Fruit fly (Drosophila melanogaster) whole organism, pupa: ENCODE results near the gene CG11247.
A peak's percentile ranks its signal among the peaks of the same experiment; 100 is the strongest.

ENCODE experiments used
- CG10348 ChIP-seq: fragments of 200-800 bp; sonication (Bioruptor generic); IDR thresholded peaks from 2 replicates; pipeline ENCODE4 v1.3.6; 2022; ENCODE audit warnings: missing biosample characterization, missing genetic modification characterization
- CG12605 ChIP-seq: fragments of 200-800 bp; sonication (Bioruptor generic); IDR thresholded peaks from 2 replicates; pipeline ENCODE4 v1.3.6; 2022; ENCODE audit warnings: missing biosample characterization, missing genetic modification characterization
- CG13204 ChIP-seq: fragments of 200-800 bp; sonication (Bioruptor generic); optimal IDR thresholded peaks from 2 replicates; lab custom pipeline; 2018; ENCODE audit warnings: missing biosample characterization, mild to moderate bottlenecking, missing genetic modification characterization, moderate library complexity
- CG14655 ChIP-seq: fragments of 200-800 bp; sonication (Bioruptor generic); optimal IDR thresholded peaks from 3 replicates; lab custom pipeline; 2017; ENCODE audit warnings: mild to moderate bottlenecking, missing biosample characterization, missing genetic modification reagents, missing genetic modification characterization
- CG15710 ChIP-seq: fragments of 200-800 bp; sonication (Bioruptor generic); optimal IDR thresholded peaks from 2 replicates; lab custom pipeline; 2018; ENCODE audit warnings: missing biosample characterization, mild to moderate bottlenecking, missing genetic modification characterization, moderate library complexity
- CG17806 ChIP-seq: fragments of 200-800 bp; sonication (Bioruptor generic); optimal IDR thresholded peaks from 2 replicates; lab custom pipeline; 2018; ENCODE audit warnings: missing biosample characterization, mild to moderate bottlenecking, missing genetic modification characterization, moderate library complexity
- CG32121 ChIP-seq: fragments of 200-800 bp; sonication (Bioruptor generic); IDR thresholded peaks from 2 replicates; pipeline ENCODE4 v1.3.6; 2022; ENCODE audit warnings: missing biosample characterization, missing genetic modification characterization
- CG34367 ChIP-seq: fragments of 200-800 bp; sonication (Bioruptor generic); optimal IDR thresholded peaks from 2 replicates; lab custom pipeline; 2018; ENCODE audit warnings: missing biosample characterization, mild to moderate bottlenecking, missing genetic modification characterization
- CG4496 ChIP-seq: fragments of 200-800 bp; sonication (Bioruptor generic); IDR thresholded peaks from 3 replicates; pipeline ENCODE4 v1.3.6; 2022; ENCODE audit warnings: missing biosample characterization, missing genetic modification characterization
- CG8159 ChIP-seq: fragments of 200-800 bp; sonication (Bioruptor generic); optimal IDR thresholded peaks from 3 replicates; lab custom pipeline; 2018; ENCODE audit warnings: missing biosample characterization, mild to moderate bottlenecking, missing genetic modification characterization, moderate library complexity
- CG8301 ChIP-seq: fragments of 200-800 bp; sonication (Bioruptor generic); optimal IDR thresholded peaks from 2 replicates; lab custom pipeline; 2018; ENCODE audit warnings: missing biosample characterization, mild to moderate bottlenecking, missing genetic modification characterization
- CG9948 ChIP-seq: fragments of 200-800 bp; sonication (Bioruptor generic); optimal IDR thresholded peaks from 2 replicates; lab custom pipeline; 2018; ENCODE audit warnings: missing biosample characterization, mild to moderate bottlenecking, missing genetic modification characterization, moderate library complexity
- D1 ChIP-seq: fragments of 200-800 bp; sonication (Bioruptor generic); optimal IDR thresholded peaks from 2 replicates; lab custom pipeline; 2018; ENCODE audit warnings: missing biosample characterization, mild to moderate bottlenecking, missing genetic modification characterization, moderate library complexity
- EcR ChIP-seq: fragments of 200-800 bp; sonication (Bioruptor generic); optimal IDR thresholded peaks from 3 replicates; lab custom pipeline; 2019; ENCODE audit warnings: missing biosample characterization, missing genetic modification characterization, mild to moderate bottlenecking, moderate library complexity, missing genetic modification reagents
- Ets98B ChIP-seq: fragments of 200-800 bp; sonication (Bioruptor generic); IDR thresholded peaks from 2 replicates; pipeline ENCODE4 v1.3.6; 2022; ENCODE audit warnings: missing biosample characterization, missing genetic modification characterization
- Pif1A ChIP-seq: fragments of 200-800 bp; sonication (Bioruptor generic); optimal IDR thresholded peaks from 3 replicates; lab custom pipeline; 2016; ENCODE audit warnings: missing biosample characterization, missing genetic modification characterization
- Pif1B ChIP-seq: fragments of 200-800 bp; sonication (Bioruptor generic); optimal IDR thresholded peaks from 3 replicates; lab custom pipeline; 2016; ENCODE audit warnings: missing biosample characterization, missing genetic modification characterization
- Snoo ChIP-seq: fragments of 200-800 bp; sonication (Bioruptor generic); optimal IDR thresholded peaks from 3 replicates; lab custom pipeline; 2017; ENCODE audit warnings: missing biosample characterization, mild to moderate bottlenecking, missing genetic modification characterization, inconsistent platforms
- fd96Ca ChIP-seq: fragments of 200-800 bp; sonication (Bioruptor generic); IDR thresholded peaks from 3 replicates; pipeline ENCODE4 v1.3.6; 2022; ENCODE audit warnings: missing biosample characterization, missing genetic modification characterization
- gl ChIP-seq: fragments of 200-800 bp; sonication (Bioruptor generic); optimal IDR thresholded peaks from 2 replicates; lab custom pipeline; 2018; ENCODE audit warnings: missing biosample characterization, mild to moderate bottlenecking, missing genetic modification characterization
- rn ChIP-seq: fragments of 200-800 bp; sonication (Bioruptor generic); IDR thresholded peaks from 2 replicates; pipeline ENCODE4 v1.3.6; 2022; ENCODE audit warnings: missing biosample characterization, missing genetic modification characterization

CG11247 gene

DNA sequence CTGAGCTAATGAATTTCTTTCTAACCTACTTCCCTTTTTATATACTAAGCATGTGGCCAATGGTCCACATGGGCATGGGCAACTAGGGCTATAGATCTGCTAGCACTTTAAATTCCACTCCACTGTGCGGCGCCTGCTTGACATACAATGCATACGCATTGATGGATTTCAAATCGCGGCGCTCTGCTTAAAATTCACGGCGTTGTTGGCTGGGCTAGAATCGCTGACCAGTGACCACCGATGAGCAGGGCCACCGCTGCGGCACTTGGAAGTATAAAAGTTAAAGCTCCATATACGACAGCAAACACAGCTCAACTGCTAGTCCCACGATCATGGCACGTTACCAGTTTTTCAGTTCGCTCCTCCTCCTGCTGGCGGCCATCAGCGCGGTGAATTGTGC, 5.2 kb upstream of the CG11247 start, which contains the start of gene CG14573:
Gene CG14573, plus strand, starts transcription at position 301 of the 400 bp plus-strand sequence.
- TF ChIP-seq fd96Ca (GFP tag; lab: Robert Waterston, UW) (no peak), CG34367 (no peak), Pif1A (no peak), CG9948 (tag; lab: Kevin White, UChicago) (no peak), CG13204 (GFP tag; lab: Kevin White, UChicago) (no peak)

DNA sequence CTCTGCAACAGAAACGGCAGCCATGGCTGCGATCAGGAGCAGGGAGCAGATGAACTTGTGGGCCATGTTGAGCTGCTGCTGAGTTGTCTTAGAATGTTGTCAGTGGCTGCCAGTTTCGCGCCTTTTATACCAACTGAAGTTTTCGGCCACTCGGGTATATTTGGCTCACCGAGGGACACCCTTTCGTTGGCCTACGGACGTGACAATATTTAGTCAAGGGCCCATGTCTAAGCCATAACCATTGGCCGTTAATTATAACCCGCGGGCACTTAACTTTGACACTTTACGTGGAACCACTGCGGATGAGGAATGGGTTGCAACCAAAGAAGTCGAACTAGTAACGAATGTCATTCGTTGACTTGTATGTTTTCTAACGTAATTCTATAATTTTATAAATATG, 4.8 kb upstream of the CG11247 start, which contains the start of gene CG14568:
Gene CG14568, minus strand, starts transcription at position 101 of the 400 bp plus-strand sequence.
- no peak for TF ChIP-seq CG14655 (GFP tag; lab: Kevin White, UChicago)
- no peak for TF ChIP-seq CG13204 (GFP tag; lab: Kevin White, UChicago)
- TF ChIP-seq CG34367: no peak
- TF ChIP-seq Pif1B: no peak
- TF ChIP-seq CG17806 (tag; lab: Kevin White, UChicago): no peak
- TF ChIP-seq Snoo (tag; lab: Kevin White, UChicago): no peak
- TF ChIP-seq CG8159 (tag; lab: Kevin White, UChicago): no peak
- TF ChIP-seq CG4496 (GFP tag; lab: Robert Waterston, UW): no peak

DNA sequence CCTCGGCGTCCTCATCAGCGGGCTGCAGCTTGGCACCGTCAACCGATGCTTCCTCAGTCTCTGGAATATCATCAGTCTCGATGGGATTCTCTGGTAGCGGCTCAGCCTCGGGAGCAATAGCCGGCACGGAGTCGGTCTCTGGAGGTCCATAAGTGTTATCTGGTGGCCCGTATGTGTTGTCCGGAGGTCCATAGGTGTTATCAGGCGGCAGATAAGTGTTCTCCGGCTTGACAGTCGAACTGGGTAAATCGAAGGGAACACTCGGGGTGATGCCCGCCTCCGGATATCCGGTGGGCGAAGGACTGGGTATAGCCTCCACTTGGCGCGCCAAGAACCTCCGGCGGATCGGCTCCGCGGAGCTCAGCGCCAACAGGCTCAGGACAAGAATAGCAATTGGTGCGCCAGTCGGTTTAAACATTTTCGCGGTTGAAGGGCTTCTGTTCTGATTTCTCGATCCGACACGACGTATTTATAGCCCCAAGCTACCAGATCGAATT, 2.5 kb upstream of the CG11247 start, which contains the start of gene CG14569:
Gene CG14569, minus strand, starts transcription at position 447 of the 497 bp plus-strand sequence.
- no peak for TF ChIP-seq CG17806 (tag; lab: Kevin White, UChicago)
- TF ChIP-seq rn: no peak
- no peak for TF ChIP-seq CG8301 (tag; lab: Kevin White, UChicago)
- no peak for TF ChIP-seq D1 (tag; lab: Kevin White, UChicago)
- no peak for TF ChIP-seq CG14655 (GFP tag; lab: Kevin White, UChicago)
- no peak for TF ChIP-seq Pif1B
- TF ChIP-seq fd96Ca (GFP tag; lab: Robert Waterston, UW): no peak
- no peak for TF ChIP-seq CG34367
- TF ChIP-seq gl: no peak
- no peak for TF ChIP-seq Snoo (tag; lab: Kevin White, UChicago)
- TF ChIP-seq CG8159 (tag; lab: Kevin White, UChicago): no peak
- no peak for TF ChIP-seq CG9948 (tag; lab: Kevin White, UChicago)
- no peak for TF ChIP-seq EcR (GFP tag; lab: Kevin White, UChicago)
- TF ChIP-seq CG10348 (GFP tag; lab: Robert Waterston, UW): no peak
- TF ChIP-seq, all 21 proteins: peak for 0

DNA sequence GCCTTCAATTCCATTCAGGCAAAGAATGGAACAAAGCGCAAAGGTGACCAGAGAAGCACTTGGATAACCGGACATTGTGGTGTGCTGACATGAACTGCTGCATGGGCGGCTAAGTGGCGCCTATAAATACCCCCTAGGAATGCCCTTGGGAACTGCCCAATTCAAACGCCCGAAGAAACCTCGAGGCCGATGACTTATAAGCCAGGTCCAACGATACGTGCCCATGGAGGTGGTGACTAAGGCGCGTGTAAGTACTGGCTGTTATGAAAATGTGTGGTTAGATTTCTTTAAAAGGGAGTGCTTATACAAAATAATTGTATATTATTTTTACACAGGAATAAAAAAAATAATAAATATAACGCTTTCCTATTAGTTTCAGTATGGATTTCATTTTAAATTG, 1.7 kb upstream of the CG11247 start, which contains the start of gene CG14570:
Gene CG14570, minus strand, starts transcription at position 101 of the 400 bp plus-strand sequence.
- no peak for TF ChIP-seq Pif1A
- no peak for TF ChIP-seq EcR (GFP tag; lab: Kevin White, UChicago)
- no peak for TF ChIP-seq D1 (tag; lab: Kevin White, UChicago)
- TF ChIP-seq Pif1B: no peak
- TF ChIP-seq CG14655 (GFP tag; lab: Kevin White, UChicago): no peak
- TF ChIP-seq CG8159 (tag; lab: Kevin White, UChicago): no peak
- no peak for TF ChIP-seq CG8301 (tag; lab: Kevin White, UChicago)
- TF ChIP-seq CG32121 (GFP tag; lab: Robert Waterston, UW): no peak
- TF ChIP-seq, all 21 proteins: peak for 0

DNA sequence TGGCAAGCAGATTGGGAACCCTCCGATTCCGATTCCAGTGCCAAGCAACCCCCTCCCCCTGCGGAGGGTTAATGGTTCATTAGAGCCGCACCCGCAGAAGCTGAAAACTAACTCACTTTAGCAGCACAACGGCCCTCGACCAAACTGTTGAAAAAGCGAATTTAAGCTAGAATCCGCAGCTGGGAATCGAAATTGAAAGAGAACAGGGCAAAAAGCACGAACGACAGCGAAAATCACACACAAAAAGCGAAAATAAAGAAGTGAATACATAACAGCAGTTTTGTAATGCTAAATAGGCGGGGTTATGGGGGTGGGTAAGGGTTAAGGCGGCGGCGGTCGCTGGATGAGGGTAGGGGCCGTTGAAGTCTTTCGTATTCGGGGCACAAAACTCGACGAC, 880 bp downstream of the CG11247 start:
- no peak for TF ChIP-seq rn
- no peak for TF ChIP-seq CG32121 (GFP tag; lab: Robert Waterston, UW)
- TF ChIP-seq CG9948 (tag; lab: Kevin White, UChicago): no peak

DNA sequence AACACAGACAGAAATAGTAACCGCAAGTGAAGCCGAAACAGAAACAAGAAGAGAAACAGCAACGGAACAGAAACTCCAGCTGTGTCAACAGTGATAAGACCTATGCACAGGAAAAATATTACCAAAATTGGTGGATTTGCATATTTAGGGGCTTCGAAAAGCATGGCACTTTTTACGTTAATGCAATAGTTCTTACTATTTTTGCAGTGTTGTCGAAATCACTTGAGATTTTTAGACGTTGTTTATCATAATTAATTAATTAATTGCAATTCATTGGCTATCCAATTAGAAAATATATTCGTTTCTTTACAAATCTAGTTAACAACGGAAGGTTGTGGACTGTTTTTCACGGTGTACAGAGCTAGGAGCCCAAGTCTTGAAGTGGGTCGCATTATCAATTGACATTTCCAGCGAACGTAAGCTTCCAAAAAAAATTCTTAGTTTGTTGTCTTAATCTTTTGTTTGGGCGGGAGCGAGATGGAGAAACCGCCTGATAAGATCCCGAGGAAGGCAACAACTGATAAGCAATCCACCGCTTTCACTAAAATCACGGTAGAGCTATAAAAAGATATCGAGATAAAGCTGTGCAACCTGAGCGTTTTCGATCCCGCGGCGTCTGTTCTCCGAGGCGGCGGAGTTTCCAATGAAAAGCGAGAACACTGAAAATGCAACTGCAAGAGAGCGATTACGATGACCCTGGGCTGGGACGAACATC, 1.4 kb downstream of the CG11247 start:
- TF ChIP-seq CG10348 (GFP tag; lab: Robert Waterston, UW) (no peak), EcR (GFP tag; lab: Kevin White, UChicago) (no peak), Pif1B (no peak), CG32121 (GFP tag; lab: Robert Waterston, UW) (no peak), rn (no peak), gl (no peak), D1 (tag; lab: Kevin White, UChicago) (no peak), CG8301 (tag; lab: Kevin White, UChicago) (no peak), Ets98B (GFP tag; lab: Robert Waterston, UW) (no peak)

DNA sequence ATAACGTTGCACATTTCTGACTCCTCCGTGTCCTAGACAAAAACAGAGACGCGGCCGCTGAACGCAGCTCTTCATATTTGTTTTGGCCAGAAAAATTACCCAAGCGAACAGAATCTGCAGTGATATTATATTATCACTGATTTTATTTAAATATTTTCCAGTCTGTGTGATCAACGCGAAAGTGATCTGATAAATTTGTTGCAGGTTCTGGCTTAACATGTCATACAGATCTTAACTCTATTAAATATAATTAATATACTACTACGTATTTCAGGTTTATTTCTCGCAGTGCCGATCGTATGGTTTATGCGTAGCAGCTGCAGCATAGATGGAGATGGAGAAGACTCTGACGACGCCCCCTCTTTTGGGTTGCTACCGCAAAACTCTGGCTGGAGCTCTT, 7.7 kb downstream of the CG11247 start:
- TF ChIP-seq D1 (tag; lab: Kevin White, UChicago) (peak; percentile 12), CG32121 (GFP tag; lab: Robert Waterston, UW) (no peak), gl (peak; percentile 36), CG8159 (tag; lab: Kevin White, UChicago) (peak; percentile 79), CG15710 (tag; lab: Kevin White, UChicago) (peak; percentile 63), CG9948 (tag; lab: Kevin White, UChicago) (peak; percentile 73), fd96Ca (GFP tag; lab: Robert Waterston, UW) (no peak), rn (no peak), CG10348 (GFP tag; lab: Robert Waterston, UW) (no peak), CG12605 (no peak), Pif1A (peak; percentile 60), CG14655 (GFP tag; lab: Kevin White, UChicago) (peak; percentile 72), CG17806 (tag; lab: Kevin White, UChicago) (peak; percentile 79), Ets98B (GFP tag; lab: Robert Waterston, UW) (no peak), Pif1B (peak; percentile 65), CG13204 (GFP tag; lab: Kevin White, UChicago) (no peak), CG8301 (tag; lab: Kevin White, UChicago) (peak; percentile 27), CG34367 (peak; percentile 74), Snoo (tag; lab: Kevin White, UChicago) (no peak), CG4496 (GFP tag; lab: Robert Waterston, UW) (no peak), EcR (GFP tag; lab: Kevin White, UChicago) (no peak)
